Worm (Caenorhabditis elegans) whole organism, mixed stage, embryonic: ENCODE data around the gene T04F8.2.

ENCODE experiments used
- M03D4.4 ChIP-seq: sonication (generic microtip); optimal IDR thresholded peaks from 2 replicates; lab custom pipeline; 2017; ENCODE audit warnings: mild to moderate bottlenecking, missing genetic modification characterization, missing compliant biosample characterization
- bed-3 ChIP-seq: fragments of 200-800 bp; sonication (Bioruptor generic); optimal IDR thresholded peaks from 3 replicates; lab custom pipeline; 2018; ENCODE audit warnings: mild to moderate bottlenecking, missing genetic modification characterization, moderate library complexity, missing compliant biosample characterization
- blmp-1 ChIP-seq: fragments of 150-350 bp; optimal IDR thresholded peaks from 2 replicates; lab custom pipeline; 2014; ENCODE audit warnings: missing biosample characterization, missing genetic modification characterization
- ceh-43 ChIP-seq: fragments of 200-800 bp; sonication (Bioruptor generic); optimal IDR thresholded peaks from 2 replicates; lab custom pipeline; 2018; ENCODE audit warnings: mild to moderate bottlenecking, missing genetic modification characterization, moderate library complexity, missing compliant biosample characterization
- ceh-83 ChIP-seq: fragments of 200-800 bp; sonication (Bioruptor generic); optimal IDR thresholded peaks from 2 replicates; lab custom pipeline; 2018; ENCODE audit warnings: mild to moderate bottlenecking, missing genetic modification characterization, missing compliant biosample characterization
- ces-1 ChIP-seq: fragments of 150-350 bp; optimal IDR thresholded peaks from 2 replicates; lab custom pipeline; 2014; ENCODE audit warnings: missing biosample characterization, missing genetic modification reagents, missing genetic modification characterization
- cnd-1 ChIP-seq: fragments of 200-800 bp; sonication (Bioruptor generic); optimal IDR thresholded peaks from 2 replicates; lab custom pipeline; 2018; ENCODE audit warnings: mild to moderate bottlenecking, missing genetic modification characterization, missing compliant biosample characterization
- drap-1 ChIP-seq: fragments of 200-800 bp; sonication (Bioruptor generic); optimal IDR thresholded peaks from 3 replicates; lab custom pipeline; 2018; ENCODE audit warnings: mild to moderate bottlenecking, missing genetic modification characterization, missing compliant biosample characterization
- elt-1 ChIP-seq: sonication (generic microtip); optimal IDR thresholded peaks from 2 replicates; lab custom pipeline; 2017; ENCODE audit warnings: missing genetic modification characterization, mild to moderate bottlenecking, missing compliant biosample characterization, antibody characterized with exemption, moderate library complexity, borderline replicate concordance; ENCODE audit not compliant: insufficient read depth
- elt-3 ChIP-seq: fragments of 150-350 bp; optimal IDR thresholded peaks from 2 replicates; lab custom pipeline; 2014; ENCODE audit warnings: missing biosample characterization, missing genetic modification characterization
- flh-1 ChIP-seq: fragments of 200-800 bp; sonication (Bioruptor generic); optimal IDR thresholded peaks from 2 replicates; lab custom pipeline; 2018; ENCODE audit warnings: mild to moderate bottlenecking, missing genetic modification characterization, moderate library complexity, missing compliant biosample characterization
- ham-2 ChIP-seq: fragments of 200-800 bp; sonication (Bioruptor generic); optimal IDR thresholded peaks from 2 replicates; lab custom pipeline; 2018; ENCODE audit warnings: mild to moderate bottlenecking, missing genetic modification characterization, missing compliant biosample characterization
- lin-13 ChIP-seq: fragments of 150-350 bp; optimal IDR thresholded peaks from 2 replicates; lab custom pipeline; 2014; ENCODE audit warnings: missing biosample characterization, missing genetic modification characterization
- lin-32 ChIP-seq: fragments of 200-800 bp; sonication (Bioruptor generic); optimal IDR thresholded peaks from 2 replicates; lab custom pipeline; 2018; ENCODE audit warnings: mild to moderate bottlenecking, missing genetic modification characterization, missing compliant biosample characterization
- lsy-2 ChIP-seq: fragments of 150-350 bp; optimal IDR thresholded peaks from 2 replicates; lab custom pipeline; 2014; ENCODE audit warnings: missing biosample characterization, missing genetic modification characterization
- mab-5 ChIP-seq: fragments of 150-350 bp; optimal IDR thresholded peaks from 2 replicates; lab custom pipeline; 2014; ENCODE audit warnings: missing biosample characterization, missing genetic modification characterization
- mls-2 ChIP-seq: sonication (generic microtip); optimal IDR thresholded peaks from 2 replicates; lab custom pipeline; 2016; ENCODE audit warnings: mild to moderate bottlenecking, missing genetic modification characterization, moderate library complexity, missing compliant biosample characterization
- nhr-12 ChIP-seq: fragments of 150-350 bp; optimal IDR thresholded peaks from 2 replicates; lab custom pipeline; 2014; ENCODE audit warnings: missing biosample characterization, missing genetic modification characterization
- nhr-2 ChIP-seq: fragments of 150-350 bp; optimal IDR thresholded peaks from 2 replicates; lab custom pipeline; 2014; ENCODE audit warnings: missing biosample characterization, missing genetic modification characterization
- nhr-28 ChIP-seq: fragments of 150-350 bp; optimal IDR thresholded peaks from 2 replicates; lab custom pipeline; 2014; ENCODE audit warnings: missing biosample characterization, missing genetic modification characterization
- nhr-76 ChIP-seq: sonication (generic microtip); optimal IDR thresholded peaks from 2 replicates; lab custom pipeline; 2017; ENCODE audit warnings: missing biosample characterization, missing genetic modification characterization
- pha-4 ChIP-seq: fragments of 150-350 bp; optimal IDR thresholded peaks from 2 replicates; lab custom pipeline; 2018; ENCODE audit warnings: missing biosample characterization, missing genetic modification reagents, missing genetic modification characterization
- sem-2 ChIP-seq: fragments of 200-800 bp; sonication (Bioruptor generic); optimal IDR thresholded peaks from 2 replicates; lab custom pipeline; 2018; ENCODE audit warnings: mild to moderate bottlenecking, missing genetic modification characterization, missing compliant biosample characterization
- snpc-4 ChIP-seq: fragments of 150-350 bp; optimal IDR thresholded peaks from 2 replicates; lab custom pipeline; 2014; ENCODE audit warnings: missing biosample characterization, missing genetic modification characterization
- sptf-1 ChIP-seq: sonication (generic microtip); optimal IDR thresholded peaks from 2 replicates; lab custom pipeline; 2017; ENCODE audit warnings: mild to moderate bottlenecking, missing genetic modification characterization, moderate library complexity, missing compliant biosample characterization
- tbx-8 ChIP-seq: fragments of 200-800 bp; sonication (Bioruptor generic); optimal IDR thresholded peaks from 2 replicates; lab custom pipeline; 2018; ENCODE audit warnings: mild to moderate bottlenecking, missing genetic modification characterization, moderate library complexity, missing compliant biosample characterization
- unc-120 ChIP-seq: sonication (generic microtip); optimal IDR thresholded peaks from 2 replicates; lab custom pipeline; 2017; ENCODE audit warnings: missing genetic modification characterization, missing compliant biosample characterization; ENCODE audit not compliant: poor library complexity, severe bottlenecking
- unc-39 ChIP-seq: fragments of 150-350 bp; optimal IDR thresholded peaks from 2 replicates; lab custom pipeline; 2014; ENCODE audit warnings: missing biosample characterization, missing genetic modification characterization
- unc-62 ChIP-seq: fragments of 150-350 bp; optimal IDR thresholded peaks from 2 replicates; lab custom pipeline; 2014; ENCODE audit warnings: missing biosample characterization, missing genetic modification reagents, missing genetic modification characterization
- zip-8 ChIP-seq: fragments of 150-350 bp; optimal IDR thresholded peaks from 2 replicates; lab custom pipeline; 2014; ENCODE audit warnings: missing biosample characterization, missing genetic modification characterization
- ztf-11 ChIP-seq: fragments of 150-350 bp; optimal IDR thresholded peaks from 2 replicates; lab custom pipeline; 2014; ENCODE audit warnings: missing biosample characterization, missing genetic modification characterization

T04F8.2 gene

ce11 chrX:11661625-11662024, 5.3 kb upstream of the T04F8.2 start, which contains the start of gene sfxn-1.5:
TSS of gene sfxn-1.5 (minus strand) at chrX:11661660.
- TF ChIP-seq pha-4 (tag; lab: Kevin White, UChicago) (no peak), nhr-28 (tag; lab: Kevin White, UChicago) (no peak), blmp-1 (no peak), nhr-2 (tag; lab: Kevin White, UChicago) (no peak), mab-5 (tag; lab: Kevin White, UChicago) (no peak), elt-1 (tag; lab: Kevin White, UChicago) (no peak), zip-8 (no peak), snpc-4 (tag; lab: Kevin White, UChicago) (no peak), M03D4.4 (tag; lab: Kevin White, UChicago) (no peak)

ce11 chrX:11658331-11658730, 2.0 kb upstream of the T04F8.2 start, which contains the start of gene T04F8.3:
TSS of gene T04F8.3 (plus strand) at chrX:11658631.
- TF ChIP-seq bed-3: no peak
- no peak for TF ChIP-seq pha-4 (tag; lab: Kevin White, UChicago)
- TF ChIP-seq tbx-8: no peak
- TF ChIP-seq lsy-2 (tag; lab: Kevin White, UChicago): no peak
- no peak for TF ChIP-seq elt-3 (tag; lab: Kevin White, UChicago)
- TF ChIP-seq lin-13 (tag; lab: Kevin White, UChicago): no peak
- no peak for TF ChIP-seq unc-62
- TF ChIP-seq unc-120: no peak
- TF ChIP-seq sptf-1 (tag; lab: Kevin White, UChicago): no peak
- TF ChIP-seq nhr-12 (tag; lab: Kevin White, UChicago): no peak
- TF ChIP-seq blmp-1: no peak
- TF ChIP-seq elt-1 (tag; lab: Kevin White, UChicago): no peak
- no peak for TF ChIP-seq flh-1 (GFP tag; lab: Kevin White, UChicago)
- TF ChIP-seq ces-1 (GFP tag; lab: Kevin White, UChicago): no peak
- TF ChIP-seq nhr-76 (tag; lab: Kevin White, UChicago): no peak
- no peak for TF ChIP-seq ceh-83 (GFP tag; lab: Kevin White, UChicago)

DNA sequence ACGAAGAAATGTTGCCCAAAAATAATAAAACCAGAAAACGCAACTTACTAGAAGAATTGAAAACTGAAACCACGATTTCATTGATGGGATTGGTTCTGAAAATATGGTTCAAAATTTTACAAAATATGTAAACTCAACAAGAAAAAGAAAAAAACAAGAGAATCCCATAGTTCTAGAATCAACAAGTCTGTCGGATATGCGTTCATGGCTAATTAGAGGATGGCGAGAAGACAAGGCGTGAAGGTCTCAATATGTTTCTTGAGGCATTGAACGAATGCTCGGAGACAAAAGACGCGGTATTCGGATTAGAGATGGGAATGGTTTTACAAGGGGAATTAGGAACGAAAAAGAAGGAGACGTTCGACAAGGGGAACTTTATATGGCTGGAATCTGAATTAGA, 5.6 kb downstream of the T04F8.2 start, which contains the start of gene cutl-11:
Gene cutl-11, minus strand, starts transcription at position 101 of the 400 bp plus-strand sequence.
- TF ChIP-seq ceh-43: no peak
- no peak for TF ChIP-seq ztf-11
- TF ChIP-seq blmp-1: no peak
- no peak for TF ChIP-seq lsy-2 (tag; lab: Kevin White, UChicago)
- no peak for TF ChIP-seq ces-1 (GFP tag; lab: Kevin White, UChicago)
- TF ChIP-seq zip-8: no peak
- no peak for TF ChIP-seq nhr-12 (tag; lab: Kevin White, UChicago)
- TF ChIP-seq tbx-8: no peak
- TF ChIP-seq snpc-4 (tag; lab: Kevin White, UChicago): no peak

DNA sequence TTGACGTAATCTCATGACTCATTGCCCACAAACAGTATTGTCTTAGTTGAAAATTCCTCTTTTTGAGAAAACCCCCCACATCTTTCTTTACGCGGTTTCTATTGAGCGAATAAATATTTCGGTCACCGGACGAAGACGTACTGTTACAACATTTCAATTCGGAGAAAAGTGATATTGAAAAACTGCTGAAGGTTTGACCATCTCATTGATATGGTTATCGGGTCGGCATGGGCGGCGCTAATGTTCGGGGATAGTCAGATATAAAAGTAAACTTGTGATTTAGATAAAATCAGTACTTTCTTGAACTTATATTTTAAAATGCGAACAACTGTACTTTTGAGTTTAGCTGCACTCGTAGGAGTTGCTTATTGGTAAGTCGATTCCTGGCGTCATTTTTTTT, 9.2 kb downstream of the T04F8.2 start, which contains the start of gene T04F8.8:
Gene T04F8.8, plus strand, starts transcription at position 301 of the 400 bp plus-strand sequence.
- TF ChIP-seq elt-3 (tag; lab: Kevin White, UChicago) (no peak), unc-39 (tag; lab: Kevin White, UChicago) (no peak), nhr-2 (tag; lab: Kevin White, UChicago) (no peak), lsy-2 (tag; lab: Kevin White, UChicago) (no peak), unc-62 (no peak), ces-1 (GFP tag; lab: Kevin White, UChicago) (no peak)

- TF ChIP-seq sptf-1 (tag; lab: Kevin White, UChicago): peak; percentile 27
- no peak for TF ChIP-seq pha-4 (tag; lab: Kevin White, UChicago)
- TF ChIP-seq, all 35 proteins: peak for 1
Measured at ce11 chrX:11645517-11645916, 10.9 kb downstream of the T04F8.2 start.

- TF ChIP-seq flh-1 (GFP tag; lab: Kevin White, UChicago) (peak; percentile 74), sem-2 (GFP tag; lab: Kevin White, UChicago) (peak; percentile 70), sptf-1 (tag; lab: Kevin White, UChicago) (peak; percentile 96), ceh-43 (peak; percentile 82), mls-2 (tag; lab: Kevin White, UChicago) (peak; percentile 94), tbx-8 (peak; percentile 82), ham-2 (peak; percentile 76), lin-32 (GFP tag; lab: Kevin White, UChicago) (peak; percentile 74), ztf-11 (peak; percentile 40), drap-1 (GFP tag; lab: Kevin White, UChicago) (peak; percentile 89), bed-3 (peak; percentile 31), M03D4.4 (tag; lab: Kevin White, UChicago) (peak; percentile 91), lsy-2 (tag; lab: Kevin White, UChicago) (peak; percentile 19), cnd-1 (tag; lab: Kevin White, UChicago) (peak; percentile 95), ceh-83 (GFP tag; lab: Kevin White, UChicago) (peak; percentile 84), unc-120 (peak; percentile 31), nhr-12 (tag; lab: Kevin White, UChicago) (peak; percentile 6)
Measured at ce11 chrX:11643767-11644235, 12.6 kb downstream of the T04F8.2 start, which contains the start of gene sto-4. TSS of gene sto-4 (plus strand) at chrX:11644126.
